Worm (Caenorhabditis elegans): ENCODE data around the gene F14F9.5.

F14F9.5 gene

DNA sequence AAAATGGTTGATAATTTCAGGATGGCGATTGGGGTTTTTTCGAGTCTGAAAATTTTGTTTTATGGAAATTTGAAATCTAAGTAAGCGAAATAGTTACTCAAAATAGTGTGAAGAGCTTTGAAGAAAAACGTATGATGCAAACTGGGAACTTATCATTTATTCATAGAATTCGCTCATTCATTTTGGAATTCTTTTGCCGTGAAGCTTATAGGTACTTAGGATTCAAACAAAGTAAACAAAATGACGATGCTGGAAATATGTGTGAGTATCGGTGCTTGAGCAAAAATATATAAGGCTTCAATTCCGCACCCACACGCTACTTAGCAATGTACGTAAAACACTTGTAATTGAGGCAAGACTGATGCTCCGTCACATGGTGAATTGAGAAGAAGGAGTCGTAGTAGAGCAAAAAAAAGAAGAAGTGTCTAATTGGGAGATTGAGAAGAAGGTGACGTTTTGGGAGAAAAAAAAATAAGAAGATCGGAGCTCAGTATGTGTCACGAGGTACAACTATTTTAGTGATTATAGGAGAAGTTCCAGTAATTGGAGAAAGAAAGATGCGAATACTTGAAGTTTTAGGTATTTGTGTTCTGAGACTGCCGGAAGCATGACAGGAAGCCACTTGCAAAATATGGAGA lies 37.3 kb upstream of the F14F9.5 start, which contains the start of gene glb-32:
glb-32 (minus strand) TSS at position 51 of the 638 bp plus-strand sequence.
- TF ChIP-seq zag-1 (tag; optimal IDR thresholded peaks at IDR 0.05): no peak
- TF ChIP-seq unc-62 (GFP tag; optimal IDR thresholded peaks at IDR 0.05 in 1 of 2): peak in 1 of 2 experiments; percentile 68
- no peak for TF ChIP-seq unc-62 (tag; optimal IDR thresholded peaks at IDR 0.05)
- TF ChIP-seq php-3 (GFP tag; IDR thresholded peaks at IDR 0.05): no peak
- TF ChIP-seq lsy-2 (tag; optimal IDR thresholded peaks at IDR 0.05): peak in 1 of 2 experiments; percentile 11
- TF ChIP-seq Y105C5A.15 (GFP tag; IDR thresholded peaks at IDR 0.05): no peak
- TF ChIP-seq ZK546.5 (tag; optimal IDR thresholded peaks at IDR 0.05): no peak

DNA sequence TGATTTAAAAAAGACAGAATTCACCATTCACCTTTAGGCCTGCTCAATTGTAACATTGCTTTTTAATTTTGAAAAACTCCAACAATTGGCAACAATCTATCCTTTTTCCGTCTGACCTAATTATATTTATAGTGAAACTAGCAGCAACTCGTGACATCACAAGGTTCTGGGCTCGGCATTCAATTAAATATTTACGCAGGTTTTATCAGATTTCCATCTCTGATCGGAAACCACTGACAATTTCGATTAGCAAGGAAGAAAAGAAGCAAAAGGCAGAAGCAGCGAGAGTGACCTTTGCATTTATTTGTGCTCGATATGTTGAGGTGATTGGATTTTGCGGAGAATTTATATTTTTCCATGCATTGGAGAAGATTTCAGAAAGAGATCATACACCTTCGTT lies 36.5 kb upstream of the F14F9.5 start:
- TF ChIP-seq ceh-44 (GFP tag; IDR thresholded peaks at IDR 0.05): no peak
- TF ChIP-seq ceh-82 (tag; optimal IDR thresholded peaks at IDR 0.05): no peak
- no peak for TF ChIP-seq sdz-12 (GFP tag; optimal IDR thresholded peaks at IDR 0.05)
- TF ChIP-seq pqm-1 (tag; optimal IDR thresholded peaks at IDR 0.05): no peak
- TF ChIP-seq lin-13 (GFP tag; optimal IDR thresholded peaks at IDR 0.05): no peak
- TF ChIP-seq attf-4 (tag; optimal IDR thresholded peaks at IDR 0.05): no peak
- no peak for TF ChIP-seq unc-39 (tag; optimal IDR thresholded peaks at IDR 0.05)
- TF ChIP-seq lim-7 (GFP tag; IDR thresholded peaks at IDR 0.05): no peak
- TF ChIP-seq dpl-1 (GFP tag; optimal IDR thresholded peaks at IDR 0.05): no peak
- TF ChIP-seq lir-3 (tag; optimal IDR thresholded peaks at IDR 0.05): no peak
- TF ChIP-seq egl-27 (tag; optimal IDR thresholded peaks at IDR 0.05): no peak
- TF ChIP-seq nhr-77 (tag; optimal IDR thresholded peaks at IDR 0.05): no peak
- TF ChIP-seq ztf-7 (tag; optimal IDR thresholded peaks at IDR 0.05): no peak
- no peak for TF ChIP-seq nhr-28 (tag; optimal IDR thresholded peaks at IDR 0.05)
- no peak for TF ChIP-seq mdt-29 (GFP tag; IDR thresholded peaks at IDR 0.05)

DNA sequence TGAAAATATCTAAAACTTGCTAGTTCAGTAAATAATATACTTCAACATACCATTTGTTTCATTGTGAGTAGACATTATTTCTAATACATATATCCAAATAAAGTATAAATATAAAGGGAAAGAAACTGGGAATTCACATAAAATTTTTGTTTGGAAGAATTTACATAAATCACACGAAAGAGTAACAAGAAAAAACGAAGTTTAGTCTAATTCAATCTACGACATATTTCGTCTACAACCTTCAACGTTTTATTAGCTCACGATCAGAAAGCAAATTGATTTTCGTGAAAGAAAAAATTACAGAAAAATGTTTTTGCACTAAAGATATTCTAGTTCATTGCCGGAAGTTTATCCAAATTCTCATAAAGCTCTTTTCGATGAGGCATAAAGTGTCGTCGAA lies 29.9 kb upstream of the F14F9.5 start, which contains the start of gene C04F5.2:
C04F5.2 (minus strand) TSS at position 101 of the 400 bp plus-strand sequence.
- TF ChIP-seq F26F4.8 (GFP tag; conservative IDR thresholded peaks at IDR 0.05): no peak

DNA sequence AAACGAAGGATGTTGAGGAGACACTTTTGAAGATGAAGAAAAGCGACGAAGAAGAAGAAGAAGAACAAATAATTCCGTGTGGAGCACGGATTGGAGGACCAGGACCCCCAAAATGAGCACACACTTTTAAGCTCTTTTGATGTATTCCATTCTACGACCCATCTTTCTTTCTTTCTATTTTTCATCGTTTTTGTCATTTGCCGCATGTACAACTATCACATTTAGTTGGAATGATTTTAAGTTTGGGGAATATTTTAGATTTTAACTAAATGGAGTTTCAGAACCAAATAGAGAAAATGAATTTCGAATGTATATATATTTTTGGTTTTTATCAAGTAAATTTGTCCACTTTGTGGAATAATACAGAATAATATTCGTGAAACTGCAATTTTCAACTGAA lies 28.0 kb upstream of the F14F9.5 start, which contains the start of gene unc-46:
unc-46 (minus strand) TSS at position 101 of the 400 bp plus-strand sequence.
- TF ChIP-seq hmg-1.1 (GFP tag; IDR thresholded peaks at IDR 0.05): no peak
- peak in 1 of 2 experiments; percentile 61 for TF ChIP-seq unc-62 (GFP tag; optimal IDR thresholded peaks at IDR 0.05 in 1 of 2)
- no peak for TF ChIP-seq unc-62 (tag; optimal IDR thresholded peaks at IDR 0.05)

DNA sequence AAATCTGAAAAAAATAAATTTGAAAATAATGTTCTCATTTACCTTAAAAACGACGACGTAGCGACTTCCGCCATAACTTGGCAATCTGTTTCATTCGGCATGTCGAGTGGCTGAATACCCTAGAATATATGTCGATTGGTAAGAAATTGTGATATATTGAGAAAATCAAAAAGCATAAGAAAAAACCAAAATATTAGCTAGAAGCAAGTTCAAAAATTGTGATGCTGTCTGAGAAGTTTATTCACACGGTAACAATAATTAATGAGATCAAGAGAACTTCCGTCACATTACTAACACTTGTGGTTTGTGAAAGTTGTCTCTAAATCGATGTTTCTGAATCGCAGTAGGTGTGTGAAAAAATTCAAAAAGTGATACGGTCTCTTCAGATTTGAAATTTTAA lies 24.9 kb upstream of the F14F9.5 start, which contains the start of gene srab-1:
srab-1 (minus strand) TSS at position 101 of the 400 bp plus-strand sequence.
- TF ChIP-seq pha-4 (GFP tag; IDR thresholded peaks at IDR 0.05) (no peak), pha-4 (tag; optimal IDR thresholded peaks at IDR 0.05) (no peak), F10B5.3 (tag; optimal IDR thresholded peaks at IDR 0.05) (no peak), mxl-3 (GFP tag; optimal IDR thresholded peaks at IDR 0.05) (no peak), mxl-2 (GFP tag; conservative IDR thresholded peaks at IDR 0.05) (no peak), T20F7.1 (GFP tag; optimal IDR thresholded peaks at IDR 0.05) (no peak), ceh-44 (GFP tag; IDR thresholded peaks at IDR 0.05) (no peak), lin-15B (tag; optimal IDR thresholded peaks at IDR 0.05) (no peak), nhr-41 (GFP tag; IDR thresholded peaks at IDR 0.05) (no peak), skn-1 (tag; optimal IDR thresholded peaks at IDR 0.05) (no peak), mdl-1 (tag; optimal IDR thresholded peaks at IDR 0.05) (no peak), daf-16 (GFP tag; optimal IDR thresholded peaks at IDR 0.05) (no peak), daf-16 (tag; optimal IDR thresholded peaks at IDR 0.05) (no peak), nhr-11 (tag; optimal IDR thresholded peaks at IDR 0.05) (no peak), nhr-28 (tag; optimal IDR thresholded peaks at IDR 0.05) (no peak), ceh-82 (tag; optimal IDR thresholded peaks at IDR 0.05) (no peak), F44E2.7 (GFP tag; IDR thresholded peaks at IDR 0.05) (no peak), nhr-102 (tag; optimal IDR thresholded peaks at IDR 0.05) (no peak), daf-19 (GFP tag; conservative IDR thresholded peaks at IDR 0.05) (no peak), nhr-237 (tag; optimal IDR thresholded peaks at IDR 0.05) (no peak), dve-1 (tag; optimal IDR thresholded peaks at IDR 0.05; ENCODE audit: insufficient read depth) (no peak), snpc-1.2 (GFP tag; IDR thresholded peaks at IDR 0.05) (no peak)

All from whole organism, L4 larva.